Fruit fly (Drosophila melanogaster): ENCODE results near the gene DZIP1.
A peak's percentile ranks its signal among the peaks of the same experiment; 100 is the strongest.

Gene DZIP1

DNA sequence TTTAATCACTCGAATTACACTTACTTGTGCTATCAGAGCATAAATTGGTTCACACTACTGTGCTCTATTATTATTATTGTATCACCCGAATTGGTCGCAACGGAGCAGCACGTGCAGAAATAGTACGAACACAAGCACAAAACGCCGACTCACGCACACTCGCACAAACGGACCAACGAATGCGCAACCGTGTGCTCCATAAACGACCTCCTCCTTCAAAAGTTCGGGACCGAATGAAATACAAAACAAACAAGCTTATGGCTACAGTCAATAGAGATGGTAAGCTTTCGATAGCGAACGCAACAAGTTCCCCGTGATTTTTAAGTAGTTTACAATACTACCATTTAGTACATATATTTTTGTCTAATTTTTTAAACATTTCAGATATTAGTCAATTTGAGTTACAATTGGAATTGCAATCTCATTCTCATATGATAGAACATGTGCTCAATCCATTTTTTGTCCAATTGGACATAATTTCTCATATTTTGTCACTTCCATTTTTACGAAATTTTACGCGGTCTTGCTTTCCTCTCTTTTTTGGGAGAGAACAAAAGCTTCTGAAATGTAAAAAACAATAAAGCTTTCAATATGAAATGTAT is 28.7 kb downstream of the DZIP1 start, which contains the start of gene Cftr:
Gene Cftr, minus strand, starts transcription at position 239 of the 602 bp plus-strand sequence.
- peak; percentile 58 for TF ChIP-seq noc (tag; optimal IDR thresholded peaks at IDR 0.05)

DNA sequence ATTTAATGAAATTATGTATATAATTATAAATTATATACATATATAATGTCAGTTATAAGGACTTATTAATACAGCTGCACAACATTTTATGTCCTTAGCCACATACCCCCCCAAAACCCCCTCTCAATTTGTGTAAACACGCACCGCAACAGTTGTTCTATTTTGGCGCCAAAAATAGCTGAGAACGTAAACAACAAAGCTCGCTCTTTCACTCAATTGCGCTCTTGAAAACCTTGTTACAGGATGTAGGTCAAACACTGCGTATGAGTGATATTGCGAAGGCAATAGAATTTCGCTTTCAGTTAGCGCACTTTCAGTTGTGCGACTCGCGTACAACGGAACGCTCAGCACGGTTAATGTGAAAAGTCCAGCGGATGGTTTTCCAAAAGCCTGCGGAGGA is 29.3 kb downstream of the DZIP1 start, which contains the start of gene Esyt2:
Gene Esyt2, plus strand, starts transcription at position 332 of the 400 bp plus-strand sequence.
- TF ChIP-seq noc (tag; optimal IDR thresholded peaks at IDR 0.05), result no peak

DNA sequence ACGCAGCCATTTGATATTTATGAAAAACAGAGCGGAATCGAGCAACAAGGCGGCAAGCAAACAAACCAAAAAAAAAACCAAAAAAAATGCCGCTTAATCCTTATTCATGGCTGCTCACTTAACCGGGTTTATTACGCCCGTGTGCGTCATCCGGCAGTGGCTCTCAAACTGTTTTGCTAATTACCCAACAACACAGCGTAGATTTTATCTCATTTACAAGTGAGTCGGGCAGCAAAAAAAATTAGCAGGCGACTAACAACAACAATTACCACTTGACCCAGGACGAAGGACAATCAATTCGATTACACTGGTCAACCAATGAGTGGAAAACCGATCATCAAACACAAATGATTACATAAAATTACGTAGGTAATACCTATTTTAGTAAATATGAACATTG is 33.1 kb downstream of the DZIP1 start:
- no peak for TF ChIP-seq noc (tag; optimal IDR thresholded peaks at IDR 0.05)

DNA sequence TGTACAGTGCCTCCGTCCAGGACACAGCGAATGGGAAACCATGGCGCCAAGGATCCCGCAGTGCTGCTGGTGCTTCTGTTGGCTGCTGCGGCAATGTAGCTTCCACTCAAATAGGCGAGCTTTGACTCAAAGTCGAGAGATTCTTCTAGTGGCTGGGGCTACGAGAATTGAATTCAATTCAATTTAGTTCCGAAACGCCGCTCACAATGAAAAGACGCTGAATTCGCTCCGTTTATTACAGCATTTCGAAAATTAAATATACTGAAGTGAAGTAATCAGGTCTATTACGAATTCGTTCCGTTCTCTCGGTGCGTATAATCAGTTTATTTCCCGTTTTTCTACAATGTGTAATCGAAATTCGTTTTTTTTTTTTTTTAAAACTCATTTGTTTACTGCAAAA is 33.8 kb downstream of the DZIP1 start:
- no peak for TF ChIP-seq noc (tag; optimal IDR thresholded peaks at IDR 0.05)

DNA sequence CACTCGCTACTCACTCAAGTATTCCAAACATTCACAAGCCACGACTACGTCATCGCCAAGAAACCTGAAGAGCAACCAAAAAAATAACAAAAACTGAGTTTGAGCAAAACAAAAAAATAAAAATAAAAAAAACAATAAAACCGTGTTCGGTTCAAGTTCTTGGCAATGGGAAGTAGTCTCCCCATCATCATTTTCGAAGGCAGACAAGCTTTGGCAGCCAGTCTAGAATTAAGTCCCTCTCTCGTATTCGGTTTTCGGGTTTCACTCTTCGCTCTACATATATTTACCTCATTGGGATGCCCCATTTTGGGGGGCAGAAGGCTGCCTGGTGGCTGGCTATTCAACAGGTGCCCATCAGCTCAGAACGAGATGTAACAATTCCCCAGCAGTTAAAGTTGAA is 34.8 kb downstream of the DZIP1 start:
- TF ChIP-seq noc (tag; optimal IDR thresholded peaks at IDR 0.05), result no peak

DNA sequence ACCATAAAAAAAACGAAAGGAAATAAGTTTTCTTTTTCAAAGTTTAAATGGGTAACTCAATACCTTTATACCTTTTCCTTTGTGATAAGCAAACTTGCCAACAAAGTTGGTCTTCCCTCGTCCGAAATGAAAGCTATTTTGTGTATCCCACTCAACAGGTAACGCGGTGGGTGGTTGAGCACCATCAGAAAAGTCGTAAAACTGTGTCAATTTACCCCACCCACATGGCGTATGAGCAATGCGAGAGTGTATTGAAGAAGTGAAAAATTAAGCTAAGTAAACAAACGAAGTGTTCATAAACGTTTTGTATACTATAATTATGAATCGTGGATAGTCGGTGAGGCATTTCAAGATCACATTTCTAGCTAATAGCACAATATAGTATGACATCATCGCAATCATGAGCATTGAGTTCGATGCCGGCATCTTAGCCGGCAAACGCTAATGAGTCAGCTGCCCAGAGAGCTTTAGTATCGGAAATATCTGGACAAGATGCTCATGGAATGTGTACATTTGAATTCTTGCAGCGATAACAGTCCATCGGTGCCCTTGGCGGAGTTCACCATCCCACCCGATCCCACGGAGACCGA is 35.8 kb downstream of the DZIP1 start:
- no peak for TF ChIP-seq noc (tag; optimal IDR thresholded peaks at IDR 0.05)

DNA sequence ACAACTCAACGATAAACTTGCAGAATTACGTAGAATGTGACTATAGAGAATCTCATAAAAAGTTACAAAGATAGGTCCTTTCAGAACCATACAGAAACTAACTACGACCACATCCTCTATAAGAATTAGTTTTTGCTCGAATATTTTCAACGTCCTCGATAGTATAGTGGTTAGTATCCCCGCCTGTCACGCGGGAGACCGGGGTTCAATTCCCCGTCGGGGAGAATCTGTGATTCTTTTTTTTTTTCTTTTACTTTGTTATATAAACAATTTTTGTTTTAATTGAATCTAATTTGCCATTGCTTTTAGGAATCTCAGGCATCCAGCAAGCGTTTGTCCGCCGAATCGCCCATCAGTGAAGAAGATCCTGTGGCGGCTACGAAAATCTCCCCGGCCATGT is 40.1 kb downstream of the DZIP1 start:
- TF ChIP-seq noc (tag; optimal IDR thresholded peaks at IDR 0.05), result no peak

DNA sequence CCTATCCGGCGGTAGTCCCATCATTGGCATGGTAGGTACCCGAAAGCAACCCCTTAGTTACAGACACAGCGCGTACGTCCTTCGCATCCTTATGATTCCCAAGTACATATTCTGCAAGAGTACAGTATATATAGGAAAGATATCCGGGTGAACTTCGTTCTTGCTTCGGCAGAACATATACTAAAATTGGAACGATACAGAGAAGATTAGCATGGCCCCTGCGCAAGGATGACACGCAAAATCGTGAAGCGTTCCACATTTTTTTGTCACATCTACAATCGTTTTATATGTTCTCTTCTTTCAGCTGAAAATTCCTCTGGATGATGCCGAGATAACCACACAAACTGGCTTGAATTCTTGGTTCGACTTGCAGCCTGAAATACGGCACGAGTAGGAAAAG is 40.9 kb downstream of the DZIP1 start:
- TF ChIP-seq noc (tag; optimal IDR thresholded peaks at IDR 0.05), result no peak

DNA sequence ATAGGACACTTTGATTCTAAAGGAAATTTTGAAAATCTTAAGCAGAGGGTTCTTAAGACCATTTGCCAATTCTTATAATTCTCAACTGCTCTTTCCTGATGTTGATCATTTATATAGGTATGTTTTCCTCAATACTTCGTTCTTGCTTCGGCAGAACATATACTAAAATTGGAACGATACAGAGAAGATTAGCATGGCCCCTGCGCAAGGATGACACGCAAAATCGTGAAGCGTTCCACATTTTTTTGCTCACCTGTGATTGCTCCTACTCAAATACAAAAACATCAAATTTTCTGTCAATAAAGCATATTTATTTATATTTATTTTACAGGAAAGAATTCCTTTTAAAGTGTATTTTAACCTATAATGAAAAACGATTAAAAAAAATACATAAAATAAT is 41.5 kb downstream of the DZIP1 start:
- TF ChIP-seq noc (tag; optimal IDR thresholded peaks at IDR 0.05), result no peak

DNA sequence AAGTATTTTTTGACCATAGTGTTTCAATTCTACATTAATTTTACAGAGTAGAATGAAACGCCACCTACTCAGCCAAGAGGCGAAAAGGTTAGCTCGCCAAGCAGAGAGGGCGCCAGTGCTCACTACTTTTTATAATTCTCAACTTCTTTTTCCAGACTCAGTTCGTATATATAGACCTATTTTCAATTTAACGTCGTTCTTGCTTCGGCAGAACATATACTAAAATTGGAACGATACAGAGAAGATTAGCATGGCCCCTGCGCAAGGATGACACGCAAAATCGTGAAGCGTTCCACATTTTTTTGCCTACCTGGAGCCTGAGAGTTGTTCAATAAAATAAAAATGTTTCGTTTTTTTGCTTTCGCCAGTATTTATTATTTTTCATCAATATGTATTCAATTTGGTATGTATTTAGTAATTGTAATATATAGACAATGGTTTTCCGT is 42.0 kb downstream of the DZIP1 start:
- TF ChIP-seq noc (tag; optimal IDR thresholded peaks at IDR 0.05), result no peak

DNA sequence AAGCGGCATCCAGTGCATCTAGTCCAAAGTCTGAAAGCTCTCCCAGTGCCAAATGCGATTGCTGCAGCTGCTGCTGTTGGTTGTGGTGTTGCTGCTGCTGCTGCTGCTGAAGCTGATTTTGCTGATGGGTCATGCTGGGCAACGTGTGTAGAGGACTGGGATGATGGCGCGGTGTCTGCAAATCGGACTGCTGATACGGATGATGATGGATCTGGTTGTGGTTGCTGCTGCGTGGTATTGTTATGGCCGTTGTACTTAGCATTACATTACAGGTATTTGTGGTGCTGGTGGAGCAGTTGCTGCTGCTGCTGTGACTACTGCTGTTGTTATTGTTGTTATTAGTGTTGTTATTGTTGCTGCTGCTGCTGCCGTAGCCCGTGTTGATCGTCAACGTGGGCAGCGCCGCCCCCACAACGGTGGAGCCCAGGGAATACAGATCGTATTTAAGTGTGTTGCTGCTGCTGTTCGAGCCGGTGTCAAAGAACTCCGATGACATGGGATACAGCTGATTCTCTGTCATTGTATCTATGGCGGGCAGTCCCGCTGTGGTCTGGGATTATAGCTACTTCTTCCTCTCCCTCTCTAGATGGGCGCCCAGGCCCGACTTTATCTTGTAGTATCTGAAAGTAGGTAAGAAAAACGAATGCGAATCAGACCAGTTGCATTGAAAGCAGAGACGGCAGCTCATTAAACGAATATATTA is 47.4 kb downstream of the DZIP1 start:
- no peak for TF ChIP-seq noc (tag; optimal IDR thresholded peaks at IDR 0.05)

DNA sequence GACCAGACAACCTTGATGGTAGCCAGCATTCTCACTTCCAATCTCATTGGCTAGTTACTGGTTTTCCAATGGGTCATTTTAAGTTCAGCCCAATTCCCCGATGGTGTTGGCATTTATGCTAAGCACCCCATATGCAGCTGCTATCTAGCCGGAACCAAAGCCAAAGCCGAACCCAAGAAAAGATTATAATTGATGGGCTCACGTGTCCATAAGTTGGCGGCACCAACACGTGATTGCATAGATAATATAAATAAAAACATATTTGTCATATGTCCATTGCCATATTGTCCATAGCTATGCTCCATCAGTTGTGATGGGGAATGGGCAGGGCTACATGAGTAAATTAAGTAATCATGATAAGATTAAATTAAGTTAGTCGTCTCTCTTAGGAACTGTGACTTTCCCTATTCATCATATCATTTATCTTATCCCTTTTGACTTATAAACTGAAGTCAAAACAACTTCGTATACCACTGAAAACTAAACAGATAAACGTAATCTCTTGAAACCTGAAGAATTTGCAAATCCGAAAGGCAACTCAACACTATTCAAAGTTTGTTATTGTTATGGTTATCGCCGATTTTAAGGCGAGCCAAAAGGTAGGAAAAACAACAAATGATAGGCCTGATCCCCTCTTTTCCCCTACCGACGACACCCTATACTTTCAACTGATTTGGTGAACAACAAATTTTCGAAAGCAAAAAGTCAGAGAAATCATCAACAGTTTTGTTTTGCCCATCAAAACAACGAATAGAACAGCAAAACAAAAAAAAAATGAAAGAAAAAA is 48.2 kb downstream of the DZIP1 start:
- peak; percentile 39 for TF ChIP-seq noc (tag; optimal IDR thresholded peaks at IDR 0.05)

DNA sequence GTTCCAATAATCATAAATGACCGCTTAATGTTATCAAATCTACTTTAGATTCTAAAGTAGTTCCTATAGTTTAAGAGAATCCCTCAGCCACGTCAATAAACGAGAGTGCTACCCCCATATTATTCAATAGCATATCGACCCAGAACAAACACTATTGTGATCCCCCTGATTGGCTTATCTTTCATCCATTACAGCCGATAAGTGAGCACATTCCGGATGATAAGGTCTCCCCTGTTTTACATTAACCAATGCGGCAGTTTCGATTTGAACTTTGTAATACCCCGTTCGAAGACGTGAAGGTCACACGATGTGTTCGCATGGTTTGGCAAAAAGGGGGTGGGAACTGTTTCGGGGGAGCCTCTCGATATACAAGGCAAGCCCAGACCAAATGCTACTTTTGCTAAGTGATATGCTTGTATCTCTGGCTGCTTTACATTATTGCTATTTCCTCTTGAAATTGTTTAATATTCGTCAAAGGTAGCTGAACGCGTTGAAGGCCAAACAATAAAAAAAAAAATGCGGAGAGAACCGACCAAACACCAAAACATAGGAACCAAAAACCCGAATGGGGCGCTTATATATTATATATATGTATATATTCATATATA is 49.2 kb downstream of the DZIP1 start:
- TF ChIP-seq noc (tag; optimal IDR thresholded peaks at IDR 0.05), result no peak

DNA sequence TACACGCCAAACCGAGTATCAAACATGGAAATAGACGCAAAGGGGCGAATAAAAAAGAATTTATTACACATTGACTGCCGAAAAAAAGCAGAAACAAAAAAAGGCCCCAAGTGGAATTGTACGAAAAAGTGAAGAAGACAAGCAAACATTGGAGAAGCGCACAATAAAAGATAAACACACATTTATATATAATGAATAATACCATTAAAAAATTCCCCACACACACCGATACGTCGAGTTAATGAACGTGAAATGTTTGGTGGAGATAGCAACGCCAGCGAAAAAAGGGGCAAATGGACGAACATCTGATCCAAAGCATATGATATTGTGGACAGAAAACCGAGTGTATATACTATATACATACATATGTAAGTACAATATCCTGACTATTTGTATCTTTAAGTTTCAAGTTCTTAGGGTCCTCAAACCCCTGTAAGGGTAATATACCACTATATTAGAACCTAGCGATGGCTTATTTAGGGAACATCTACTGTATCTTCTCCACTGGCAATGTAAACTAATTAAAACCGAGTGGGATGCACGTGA is 49.8 kb downstream of the DZIP1 start:
- peak; percentile 28 for TF ChIP-seq noc (tag; optimal IDR thresholded peaks at IDR 0.05)

DNA sequence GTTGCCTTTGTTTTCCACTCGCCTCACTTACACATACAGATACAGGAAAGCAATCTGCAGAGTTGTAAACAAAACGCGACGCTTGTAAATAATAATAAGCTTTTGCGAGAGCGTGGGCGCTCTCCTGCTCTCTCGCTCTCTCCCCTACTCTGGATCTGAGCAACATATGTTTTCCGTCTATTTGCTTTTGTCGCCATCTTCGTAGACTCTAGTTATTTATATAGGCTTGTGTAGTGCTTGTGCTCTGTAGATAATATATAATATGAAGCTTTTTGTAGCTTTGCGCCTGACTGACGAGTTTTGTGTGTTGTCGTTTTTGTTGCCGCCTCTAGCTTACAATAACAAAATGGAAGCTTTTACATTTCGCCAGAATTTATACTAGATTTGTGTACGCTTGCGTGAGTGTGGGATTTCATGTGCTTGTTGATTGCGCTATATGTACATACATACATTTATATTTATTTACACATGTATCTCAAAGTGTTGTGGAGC is 50.7 kb downstream of the DZIP1 start:
- TF ChIP-seq noc (tag; optimal IDR thresholded peaks at IDR 0.05), result peak; percentile 83

Data from whole organism, larva.